Fruit fly (Drosophila melanogaster) ovary, adult (tissue): ENCODE results near the gene EMC10.

Source experiments
- CG17801 ChIP-seq: fragments of 200-800 bp; optimal IDR thresholded peaks from 2 replicates; lab custom pipeline; 2019; ENCODE audit warnings: missing biosample characterization, mild to moderate bottlenecking, missing genetic modification characterization, moderate library complexity; ENCODE audit not compliant: partially characterized antibody

Gene EMC10

dm6 chr3L:21574296-21574745, 390 bp downstream of the EMC10 start:
- no peak for TF ChIP-seq CG17801 (GFP tag; lab: Kevin White, UChicago)

dm6 chr3L:21581984-21582383, 8.1 kb downstream of the EMC10 start:
- no peak for TF ChIP-seq CG17801 (GFP tag; lab: Kevin White, UChicago)

- no peak for TF ChIP-seq CG17801 (GFP tag; lab: Kevin White, UChicago)
These were observed 10.8 kb downstream of the EMC10 start for dm6 chr3L:21584683-21585082.

dm6 chr3L:21585397-21585796, 11.5 kb downstream of the EMC10 start:
- no peak for TF ChIP-seq CG17801 (GFP tag; lab: Kevin White, UChicago)

- TF ChIP-seq CG17801 (GFP tag; lab: Kevin White, UChicago): no peak
These were observed 12.6 kb downstream of the EMC10 start, which contains the start of gene TfAP-2 for dm6 chr3L:21586528-21586927. Gene TfAP-2 (plus strand): TSS chr3L:21586828.

- TF ChIP-seq CG17801 (GFP tag; lab: Kevin White, UChicago): no peak
These were observed 17.3 kb downstream of the EMC10 start for dm6 chr3L:21591247-21591646.

- no peak for TF ChIP-seq CG17801 (GFP tag; lab: Kevin White, UChicago)
These were observed 20.5 kb downstream of the EMC10 start for dm6 chr3L:21594408-21594807.

dm6 chr3L:21598337-21598736, 24.4 kb downstream of the EMC10 start:
- TF ChIP-seq CG17801 (GFP tag; lab: Kevin White, UChicago): no peak

dm6 chr3L:21602275-21602674, 28.3 kb downstream of the EMC10 start:
- TF ChIP-seq CG17801 (GFP tag; lab: Kevin White, UChicago): no peak

dm6 chr3L:21604265-21604664, 30.3 kb downstream of the EMC10 start:
- no peak for TF ChIP-seq CG17801 (GFP tag; lab: Kevin White, UChicago)

- TF ChIP-seq CG17801 (GFP tag; lab: Kevin White, UChicago): no peak
These were observed 36.6 kb downstream of the EMC10 start for dm6 chr3L:21610535-21610934.

- TF ChIP-seq CG17801 (GFP tag; lab: Kevin White, UChicago): no peak
These were observed 43.4 kb downstream of the EMC10 start, which contains the start of the genes S1P and CG11307 for dm6 chr3L:21617354-21617753. Gene S1P (minus strand): TSS chr3L:21617376. Gene CG11307 (plus strand): TSS chr3L:21617623.
